Worm (Caenorhabditis elegans): ENCODE measurements around the gene R02D5.24.

The R02D5.24 gene

ce11 chrV:14523788-14524582 lies 22.8 kb downstream of the R02D5.24 start, which contains the start of gene ril-1 (continued):
- TF ChIP-seq snpc-4 (GFP tag; optimal IDR thresholded peaks at IDR 0.05) (peak; percentile 34), snpc-4 (tag; optimal IDR thresholded peaks at IDR 0.05) (peak in 2 of 4 experiments; percentile 46 to 57), lin-26 (GFP tag; IDR thresholded peaks at IDR 0.05) (peak; percentile 52; the same call in 1 of the 2 replicates), F23B12.7 (tag; optimal IDR thresholded peaks at IDR 0.05; ENCODE audit: insufficient read depth) (peak; percentile 64), lin-35 (GFP tag; optimal IDR thresholded peaks at IDR 0.05) (peak in 1 of 3 experiments; percentile 38)

- TF ChIP-seq pha-4 (tag; optimal IDR thresholded peaks at IDR 0.05) (no peak), nhr-80 (tag; optimal IDR thresholded peaks at IDR 0.05) (no peak), snpc-4 (GFP tag; optimal IDR thresholded peaks at IDR 0.05) (no peak), snpc-4 (tag; optimal IDR thresholded peaks at IDR 0.05) (no peak), tbp1 (GFP tag; optimal IDR thresholded peaks at IDR 0.05) (no peak), F22D6.2 (tag; optimal IDR thresholded peaks at IDR 0.05) (no peak), xnd-1 (tag; optimal IDR thresholded peaks at IDR 0.05) (no peak), bed-1 (GFP tag; IDR thresholded peaks at IDR 0.05) (no peak), somi-1 (GFP tag; optimal IDR thresholded peaks at IDR 0.05) (no peak), F52B5.7 (tag; optimal IDR thresholded peaks at IDR 0.05) (no peak), lin-54 (GFP tag; optimal IDR thresholded peaks at IDR 0.05) (no peak)
These were observed 23.9 kb downstream of the R02D5.24 start, which contains the start of gene hda-1 for ce11 chrV:14525089-14525488. Gene hda-1, plus strand, starts transcription at chrV:14525389.

ce11 chrV:14527210-14527609 lies 26.1 kb downstream of the R02D5.24 start:
- no peak for TF ChIP-seq ceh-58 (GFP tag; IDR thresholded peaks at IDR 0.05)
- no peak for TF ChIP-seq ets-4 (GFP tag; optimal IDR thresholded peaks at IDR 0.05)
- TF ChIP-seq F37B4.10 (GFP tag; IDR thresholded peaks at IDR 0.05): no peak
- TF ChIP-seq F10E7.11 (tag; optimal IDR thresholded peaks at IDR 0.05): no peak
- TF ChIP-seq snpc-3.4 (tag; optimal IDR thresholded peaks at IDR 0.05): no peak
- no peak for TF ChIP-seq ztf-3 (GFP tag; optimal IDR thresholded peaks at IDR 0.05)
- TF ChIP-seq unc-130 (GFP tag; optimal IDR thresholded peaks at IDR 0.05): no peak
- no peak for TF ChIP-seq mxl-1 (tag; optimal IDR thresholded peaks at IDR 0.05)
- no peak for TF ChIP-seq dpl-1 (GFP tag; optimal IDR thresholded peaks at IDR 0.05)
- no peak for TF ChIP-seq let-526 (GFP tag; IDR thresholded peaks at IDR 0.05)
- no peak for TF ChIP-seq chd-7 (tag; optimal IDR thresholded peaks at IDR 0.05)

ce11 chrV:14530813-14531212 lies 29.7 kb downstream of the R02D5.24 start, which contains the start of gene kcnl-4:
Gene kcnl-4, plus strand, starts transcription at chrV:14531113.
- TF ChIP-seq madf-3 (GFP tag; IDR thresholded peaks at IDR 0.05): no peak
- no peak for TF ChIP-seq nfyb-1 (GFP tag; IDR thresholded peaks at IDR 0.05)
- no peak for TF ChIP-seq ceh-58 (GFP tag; IDR thresholded peaks at IDR 0.05)
- TF ChIP-seq let-607 (tag; optimal IDR thresholded peaks at IDR 0.05): no peak
- TF ChIP-seq ceh-100 (GFP tag; IDR thresholded peaks at IDR 0.05): no peak
- TF ChIP-seq ets-4 (GFP tag; optimal IDR thresholded peaks at IDR 0.05): no peak
- TF ChIP-seq nhr-90 (tag; optimal IDR thresholded peaks at IDR 0.05): no peak
- no peak for TF ChIP-seq hrde-1 (tag; optimal IDR thresholded peaks at IDR 0.05; ENCODE audit: borderline replicate concordance)
- no peak for TF ChIP-seq F52B5.7 (tag; optimal IDR thresholded peaks at IDR 0.05)
- no peak for TF ChIP-seq ceh-40 (GFP tag; IDR thresholded peaks at IDR 0.05)
- no peak for TF ChIP-seq snpc-1.3 (tag; optimal IDR thresholded peaks at IDR 0.05; ENCODE audit: insufficient read depth)
- TF ChIP-seq ztf-18 (tag; optimal IDR thresholded peaks at IDR 0.05): no peak
- no peak for TF ChIP-seq repo-1 (tag; optimal IDR thresholded peaks at IDR 0.05)
- TF ChIP-seq sea-2 (GFP tag; IDR thresholded peaks at IDR 0.05): no peak
